Worm (Caenorhabditis elegans): ENCODE data around the gene parn-1.

parn-1 gene

DNA sequence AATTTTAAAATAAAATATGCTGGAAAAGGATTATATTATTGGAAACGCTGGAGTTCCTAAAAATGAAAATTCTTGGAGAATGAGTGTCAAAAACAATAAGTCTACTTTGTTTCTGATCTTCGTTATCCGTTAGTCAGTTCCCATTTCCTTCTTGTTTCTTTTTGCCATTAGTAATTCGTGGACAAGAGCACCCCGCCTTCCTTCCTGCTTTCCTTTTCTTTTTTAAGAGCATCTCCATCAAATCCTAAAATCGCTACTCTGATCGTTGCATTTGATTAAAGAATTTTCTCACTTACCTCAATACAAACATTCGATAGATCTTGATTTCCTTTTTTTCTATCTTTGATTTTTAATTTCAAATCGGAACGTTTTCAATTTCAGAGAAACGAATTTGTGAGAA is 15.2 kb downstream of the parn-1 start, which contains the start of gene frpr-15:
Gene frpr-15 (plus strand): TSS at position 301 of the 400 bp plus-strand sequence.
- TF ChIP-seq tlf-1 (GFP tag; optimal IDR thresholded peaks at IDR 0.05) (no peak), hmg-1.2 (GFP tag; IDR thresholded peaks at IDR 0.05) (no peak), lsl-1 (GFP tag; optimal IDR thresholded peaks at IDR 0.05) (no peak), unc-130 (GFP tag; optimal IDR thresholded peaks at IDR 0.05) (no peak), madf-6 (GFP tag; IDR thresholded peaks at IDR 0.05) (no peak), hlh-26 (GFP tag; conservative IDR thresholded peaks at IDR 0.05) (no peak), Y53F4B.3 (GFP tag; IDR thresholded peaks at IDR 0.05) (no peak), ceh-40 (GFP tag; IDR thresholded peaks at IDR 0.05) (no peak), ztf-25 (GFP tag; IDR thresholded peaks at IDR 0.05) (no peak), athp-1 (tag; optimal IDR thresholded peaks at IDR 0.05) (no peak), nhr-120 (GFP tag; IDR thresholded peaks at IDR 0.05) (no peak), ztf-28 (GFP tag; IDR thresholded peaks at IDR 0.05) (no peak)

DNA sequence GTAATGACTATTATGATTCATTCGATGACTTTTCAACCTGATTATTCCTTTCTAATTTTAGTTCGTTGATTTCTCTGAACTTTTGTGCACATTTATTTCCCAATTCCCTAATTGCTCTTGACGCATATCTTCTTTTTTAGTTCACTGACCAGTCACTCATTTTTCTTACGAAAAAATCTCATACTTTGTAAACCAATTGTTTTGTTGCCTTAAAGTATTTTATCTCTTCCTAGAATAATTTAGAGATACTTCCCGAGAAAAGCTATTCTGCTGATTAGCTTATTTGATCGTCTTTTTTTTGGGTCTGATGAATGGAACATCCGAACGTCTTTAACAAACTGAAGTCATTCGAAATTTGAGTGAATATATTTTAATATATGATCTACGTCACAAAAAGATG is 15.8 kb downstream of the parn-1 start:
- TF ChIP-seq aptf-3 (GFP tag; IDR thresholded peaks at IDR 0.05): no peak
- TF ChIP-seq rcor-1 (GFP tag; IDR thresholded peaks at IDR 0.05): no peak
- no peak for TF ChIP-seq madf-6 (GFP tag; IDR thresholded peaks at IDR 0.05)
- no peak for TF ChIP-seq bed-1 (GFP tag; IDR thresholded peaks at IDR 0.05)
- no peak for TF ChIP-seq attf-6 (GFP tag; IDR thresholded peaks at IDR 0.05)
- TF ChIP-seq lag-1 (GFP tag; IDR thresholded peaks at IDR 0.05): no peak
- TF ChIP-seq akir-1 (GFP tag; optimal IDR thresholded peaks at IDR 0.05): no peak
- no peak for TF ChIP-seq lsy-27 (tag; optimal IDR thresholded peaks at IDR 0.05; ENCODE audit: borderline replicate concordance, insufficient read depth)
- TF ChIP-seq unc-62 (GFP tag; optimal IDR thresholded peaks at IDR 0.05): no peak
- no peak for TF ChIP-seq ztf-26 (tag; optimal IDR thresholded peaks at IDR 0.05)
- no peak for TF ChIP-seq athp-1 (tag; optimal IDR thresholded peaks at IDR 0.05)
- no peak for TF ChIP-seq sdz-38 (tag; optimal IDR thresholded peaks at IDR 0.05)
- TF ChIP-seq hmg-1.2 (GFP tag; IDR thresholded peaks at IDR 0.05): no peak
- TF ChIP-seq nhr-179 (tag; optimal IDR thresholded peaks at IDR 0.05): no peak
- TF ChIP-seq efl-1 (GFP tag; optimal IDR thresholded peaks at IDR 0.05): no peak

DNA sequence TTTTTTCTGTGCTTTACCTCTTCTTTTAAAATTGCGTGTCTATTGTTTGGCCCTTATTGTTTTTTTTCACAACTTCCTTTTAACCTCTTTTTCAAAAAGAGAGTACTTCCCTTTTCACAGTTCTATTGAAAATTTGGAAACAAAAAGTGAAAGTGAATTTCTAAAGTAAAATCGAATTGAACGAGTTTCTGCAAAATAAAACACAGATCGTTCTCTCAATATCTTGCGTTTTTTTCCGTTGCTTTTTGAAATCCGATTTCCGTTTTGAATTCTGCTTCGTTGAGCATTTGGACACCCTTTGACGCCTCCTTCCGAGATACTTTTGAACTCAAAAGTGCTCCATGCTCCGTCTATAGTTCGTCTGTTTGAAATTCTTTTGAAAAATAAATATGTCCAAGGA is 18.8 kb downstream of the parn-1 start:
- TF ChIP-seq lin-35 (GFP tag; optimal IDR thresholded peaks at IDR 0.05): no peak
- TF ChIP-seq dox-1 (GFP tag; IDR thresholded peaks at IDR 0.05): no peak
- TF ChIP-seq bed-2 (GFP tag; IDR thresholded peaks at IDR 0.05): no peak
- TF ChIP-seq madf-3 (GFP tag; IDR thresholded peaks at IDR 0.05): no peak
- TF ChIP-seq ceh-27 (GFP tag; optimal IDR thresholded peaks at IDR 0.05): no peak
- TF ChIP-seq ccch-3 (GFP tag; optimal IDR thresholded peaks at IDR 0.05): no peak
- no peak for TF ChIP-seq snpc-1.3 (tag; optimal IDR thresholded peaks at IDR 0.05; ENCODE audit: insufficient read depth)
- no peak for TF ChIP-seq ztf-25 (GFP tag; IDR thresholded peaks at IDR 0.05)
- no peak for TF ChIP-seq Y53F4B.3 (GFP tag; IDR thresholded peaks at IDR 0.05)
- TF ChIP-seq egrh-3 (GFP tag; IDR thresholded peaks at IDR 0.05): no peak
- TF ChIP-seq nhr-90 (tag; optimal IDR thresholded peaks at IDR 0.05): no peak
- no peak for TF ChIP-seq let-526 (GFP tag; IDR thresholded peaks at IDR 0.05)
- TF ChIP-seq snpc-4 (GFP tag; optimal IDR thresholded peaks at IDR 0.05): no peak
- no peak for TF ChIP-seq snpc-4 (tag; optimal IDR thresholded peaks at IDR 0.05)
- TF ChIP-seq F33H1.4 (GFP tag; IDR thresholded peaks at IDR 0.05): no peak
- TF ChIP-seq snpc-3.4 (tag; optimal IDR thresholded peaks at IDR 0.05): no peak
- TF ChIP-seq D2030.7 (GFP tag; IDR thresholded peaks at IDR 0.05): no peak
